Worm (Caenorhabditis elegans): ENCODE data around the gene F57H12.6.

DNA sequence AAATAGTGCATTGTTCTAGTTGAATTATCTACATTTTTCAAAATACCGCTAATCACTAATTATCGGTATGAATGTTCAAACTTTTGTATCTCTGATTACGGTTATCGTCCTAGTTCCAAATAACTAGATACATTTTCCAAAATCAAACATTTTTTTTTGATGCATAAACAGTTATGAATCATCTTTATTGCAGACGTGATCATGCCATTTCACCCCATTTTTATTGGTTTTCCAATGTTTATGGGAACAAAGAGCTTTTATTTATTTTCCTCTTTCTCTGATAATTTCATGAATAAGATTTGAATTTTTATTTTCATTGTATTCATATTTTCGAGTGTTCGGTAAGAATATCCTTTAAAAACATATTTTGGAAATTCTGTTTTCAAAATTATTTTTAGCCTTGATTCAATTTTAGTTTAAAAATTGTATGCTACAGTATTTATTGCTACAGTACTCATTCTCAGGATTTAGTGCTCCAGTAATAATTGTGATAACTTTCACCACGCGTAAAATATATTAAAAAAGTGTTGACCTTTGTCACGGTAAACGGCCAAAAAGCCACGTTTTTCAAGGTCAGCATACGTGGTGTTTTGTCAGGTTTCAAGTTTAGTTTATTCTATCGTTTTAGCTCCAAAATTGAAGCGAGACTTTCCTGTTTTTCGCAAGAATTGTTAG is 19.3 kb downstream of the F57H12.6 start, which contains the start of gene csr-1:
- TF ChIP-seq nhr-77 (tag; optimal IDR thresholded peaks at IDR 0.05) = no peak
- TF ChIP-seq nhr-12 (tag; optimal IDR thresholded peaks at IDR 0.05) = no peak

Data from whole organism, L1 larva.